Fruit fly (Drosophila melanogaster) whole organism, prepupa: ENCODE results near the gene Nelf-A.
A peak's percentile ranks its signal among the peaks of the same experiment; 100 is the strongest.

ENCODE experiments used
- Blimp-1 ChIP-seq: fragments of 200-800 bp; sonication (Bioruptor generic); optimal IDR thresholded peaks from 3 replicates; lab custom pipeline; 2017; ENCODE audit warnings: missing biosample characterization, missing genetic modification characterization, mild to moderate bottlenecking, moderate library complexity, missing genetic modification reagents
- CG10631 ChIP-seq: fragments of 200-800 bp; sonication (Bioruptor generic); optimal IDR thresholded peaks from 2 replicates; lab custom pipeline; 2016; ENCODE audit warnings: missing biosample characterization, missing genetic modification characterization
- CG15336 ChIP-seq: fragments of 200-800 bp; sonication (Bioruptor generic); IDR thresholded peaks from 2 replicates; pipeline ENCODE4 v1.3.6; 2022; ENCODE audit warnings: missing biosample characterization, missing genetic modification characterization
- CG1621 ChIP-seq: fragments of 200-800 bp; sonication (Bioruptor generic); optimal IDR thresholded peaks from 3 replicates; lab custom pipeline; 2018; ENCODE audit warnings: missing biosample characterization, mild to moderate bottlenecking, missing genetic modification characterization
- CG32006 ChIP-seq: fragments of 200-800 bp; sonication (Bioruptor generic); optimal IDR thresholded peaks from 3 replicates; lab custom pipeline; 2017; ENCODE audit warnings: missing biosample characterization, mild to moderate bottlenecking, missing genetic modification characterization
- CG34406 ChIP-seq: fragments of 200-800 bp; sonication (Bioruptor generic); optimal IDR thresholded peaks from 3 replicates; lab custom pipeline; 2016; ENCODE audit warnings: missing biosample characterization, missing genetic modification characterization
- CG4318 ChIP-seq: fragments of 200-800 bp; sonication (Bioruptor generic); optimal IDR thresholded peaks from 3 replicates; lab custom pipeline; 2017; ENCODE audit warnings: missing biosample characterization, mild to moderate bottlenecking, missing genetic modification characterization
- CG6163 ChIP-seq: fragments of 200-800 bp; sonication (Bioruptor generic); IDR thresholded peaks from 3 replicates; pipeline ENCODE4 v1.3.6; 2022; ENCODE audit warnings: missing biosample characterization, missing genetic modification characterization
- CG6792 ChIP-seq: fragments of 200-800 bp; sonication (Bioruptor generic); optimal IDR thresholded peaks from 3 replicates; lab custom pipeline; 2016; ENCODE audit warnings: missing biosample characterization, missing genetic modification characterization
- CG6854 ChIP-seq: fragments of 200-800 bp; sonication (Bioruptor generic); optimal IDR thresholded peaks from 2 replicates; lab custom pipeline; 2017; ENCODE audit warnings: missing biosample characterization, mild to moderate bottlenecking, missing genetic modification characterization
- CG8119 ChIP-seq: fragments of 200-800 bp; sonication (Bioruptor generic); IDR thresholded peaks from 3 replicates; pipeline ENCODE4 v1.3.6; 2022; ENCODE audit warnings: missing biosample characterization, missing genetic modification characterization
- CG8632 ChIP-seq: fragments of 200-800 bp; sonication (Bioruptor generic); optimal IDR thresholded peaks from 3 replicates; lab custom pipeline; 2016; ENCODE audit warnings: missing biosample characterization, missing genetic modification characterization
- CG9139 ChIP-seq: fragments of 200-800 bp; sonication (Bioruptor generic); optimal IDR thresholded peaks from 3 replicates; lab custom pipeline; 2017; ENCODE audit warnings: missing biosample characterization, mild to moderate bottlenecking, missing genetic modification characterization
- Eip75B ChIP-seq: fragments of 200-800 bp; sonication (Bioruptor generic); optimal IDR thresholded peaks from 3 replicates; lab custom pipeline; 2016; ENCODE audit warnings: missing biosample characterization, missing genetic modification characterization
- Eip78C ChIP-seq: fragments of 200-800 bp; sonication (Bioruptor generic); peaks from one replicate; lab custom pipeline; 2016; ENCODE audit warnings: missing biosample characterization, missing genetic modification characterization
- Eip93F ChIP-seq: fragments of 200-800 bp; sonication (Bioruptor generic); optimal IDR thresholded peaks from 2 replicates; lab custom pipeline; 2016; ENCODE audit warnings: missing biosample characterization, mild to moderate bottlenecking, missing genetic modification characterization
- Gug ChIP-seq: fragments of 200-800 bp; sonication (Bioruptor generic); IDR thresholded peaks from 2 replicates; pipeline ENCODE4 v1.3.6; 2022; ENCODE audit warnings: missing biosample characterization, missing genetic modification characterization
- Hr4 ChIP-seq: fragments of 200-800 bp; sonication (Bioruptor generic); optimal IDR thresholded peaks from 3 replicates; lab custom pipeline; 2016; ENCODE audit warnings: missing biosample characterization, missing genetic modification characterization
- Met ChIP-seq: fragments of 200-800 bp; sonication (Bioruptor generic); optimal IDR thresholded peaks from 3 replicates; lab custom pipeline; 2016; ENCODE audit warnings: missing biosample characterization, missing genetic modification characterization
- OdsH ChIP-seq: fragments of 200-800 bp; sonication (Bioruptor generic); optimal IDR thresholded peaks from 3 replicates; lab custom pipeline; 2016; ENCODE audit warnings: missing biosample characterization, missing genetic modification characterization
- achi ChIP-seq: fragments of 200-800 bp; sonication (Bioruptor generic); optimal IDR thresholded peaks from 3 replicates; lab custom pipeline; 2016; ENCODE audit warnings: missing biosample characterization, missing genetic modification characterization
- cyc ChIP-seq: fragments of 200-800 bp; sonication (Bioruptor generic); optimal IDR thresholded peaks from 3 replicates; lab custom pipeline; 2016; ENCODE audit warnings: missing biosample characterization, missing genetic modification characterization
- dsx ChIP-seq: fragments of 200-800 bp; optimal IDR thresholded peaks from 3 replicates; lab custom pipeline; 2019; ENCODE audit warnings: missing biosample characterization, mild to moderate bottlenecking, missing genetic modification characterization, moderate library complexity; ENCODE audit not compliant: poor library complexity, severe bottlenecking
- eg ChIP-seq: fragments of 200-800 bp; sonication (Bioruptor generic); IDR thresholded peaks from 3 replicates; pipeline ENCODE4 v1.3.6; 2022; ENCODE audit warnings: missing biosample characterization, missing genetic modification characterization
- esn ChIP-seq: fragments of 200-800 bp; sonication (Bioruptor generic); optimal IDR thresholded peaks from 2 replicates; lab custom pipeline; 2016; ENCODE audit warnings: missing biosample characterization, mild to moderate bottlenecking, missing genetic modification characterization, moderate library complexity
- fd85E ChIP-seq: fragments of 200-800 bp; sonication (Bioruptor generic); optimal IDR thresholded peaks from 3 replicates; lab custom pipeline; 2016; ENCODE audit warnings: missing biosample characterization, missing genetic modification characterization
- fkh ChIP-seq: fragments of 200-800 bp; sonication (Bioruptor generic); optimal IDR thresholded peaks from 3 replicates; lab custom pipeline; 2017; ENCODE audit warnings: missing biosample characterization, mild to moderate bottlenecking, missing genetic modification characterization, moderate library complexity
- spab ChIP-seq: fragments of 200-800 bp; sonication (Bioruptor generic); optimal IDR thresholded peaks from 2 replicates; lab custom pipeline; 2017; ENCODE audit warnings: missing biosample characterization, mild to moderate bottlenecking, missing genetic modification characterization, missing genetic modification reagents
- ss ChIP-seq, 2 experiments: fragments of 200-800 bp; sonication (Bioruptor generic); optimal IDR thresholded peaks; 2 replicates in 1 of 2; 3 replicates in 1 of 2; lab custom pipeline; 2017 to 2018; ENCODE audit warnings: mild to moderate bottlenecking in 2 of 2, missing biosample characterization in 2 of 2, missing genetic modification characterization in 2 of 2, moderate library complexity in 1 of 2
- svp ChIP-seq: fragments of 200-800 bp; sonication (Bioruptor generic); peaks from one replicate; lab custom pipeline; 2016; ENCODE audit warnings: missing biosample characterization, missing genetic modification characterization
- topi ChIP-seq: fragments of 200-800 bp; sonication (Bioruptor generic); optimal IDR thresholded peaks from 3 replicates; lab custom pipeline; 2016; ENCODE audit warnings: missing biosample characterization, missing genetic modification characterization
- vri ChIP-seq: fragments of 200-800 bp; sonication (Bioruptor generic); optimal IDR thresholded peaks from 3 replicates; lab custom pipeline; 2016; ENCODE audit warnings: missing biosample characterization, mild to moderate bottlenecking, missing genetic modification characterization

Nelf-A gene

dm6 chr3R:21176663-21177145 is 46.8 kb upstream of the Nelf-A start:
- TF ChIP-seq CG6792 (GFP tag; lab: Kevin White, UChicago) (no peak), CG4318 (no peak), Eip78C (GFP tag; lab: Kevin White, UChicago) (peak; percentile 49), Eip75B (GFP tag; lab: Kevin White, UChicago) (no peak), fkh (GFP tag; lab: Kevin White, UChicago) (peak; percentile 74), spab (GFP tag; lab: Kevin White, UChicago) (peak; percentile 8), CG10631 (peak; percentile 12), OdsH (peak; percentile 1), CG8632 (GFP tag; lab: Kevin White, UChicago) (peak; percentile 13), dsx (no peak), cyc (no peak), CG15336 (GFP tag; lab: Robert Waterston, UW) (0 out of 2 replicates have a peak, but pooled peaks have one; percentile 15)

dm6 chr3R:21179592-21180390 is 43.7 kb upstream of the Nelf-A start:
- no peak for TF ChIP-seq Eip93F (GFP tag; lab: Kevin White, UChicago)
- no peak for TF ChIP-seq CG15336 (GFP tag; lab: Robert Waterston, UW)
- TF ChIP-seq ss (GFP tag; optimal IDR thresholded peaks at IDR 0.05; lab: Kevin White, UChicago) = no peak
- no peak for TF ChIP-seq Eip78C (GFP tag; lab: Kevin White, UChicago)
- TF ChIP-seq CG6854 = no peak
- no peak for TF ChIP-seq fd85E
- no peak for TF ChIP-seq CG9139 (GFP tag; lab: Kevin White, UChicago)
- TF ChIP-seq CG1621 (tag; lab: Kevin White, UChicago) = no peak
- peak; percentile 35 for TF ChIP-seq vri

DNA sequence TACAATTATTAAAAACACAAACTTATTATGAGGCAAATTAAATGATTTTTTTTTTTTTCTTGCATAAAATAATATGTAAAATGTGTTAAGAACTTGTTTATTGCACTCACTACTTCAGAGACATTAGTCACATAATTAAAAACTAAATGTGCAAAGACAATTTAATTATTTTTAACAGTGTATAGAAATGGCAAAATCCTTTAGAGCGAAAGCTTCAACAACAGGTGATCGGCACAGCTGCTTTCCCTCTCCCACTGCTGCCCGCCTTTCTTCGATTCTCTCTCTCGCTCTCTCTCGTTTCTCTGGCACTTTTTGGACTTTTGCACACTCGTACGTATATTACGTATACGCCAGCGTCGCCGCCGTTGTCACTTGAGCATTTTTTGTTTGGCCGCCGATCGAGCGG is 43.1 kb upstream of the Nelf-A start:
- TF ChIP-seq Met (GFP tag; lab: Kevin White, UChicago) = peak; percentile 25
- TF ChIP-seq Hr4 (GFP tag; lab: Kevin White, UChicago) = peak; percentile 31
- peak; percentile 26 for TF ChIP-seq cyc
- TF ChIP-seq CG8119 (GFP tag; lab: Robert Waterston, UW) = peak; percentile 56; the same call in 2 of the 3 replicates
- peak; percentile 60 for TF ChIP-seq svp (GFP tag; lab: Kevin White, UChicago)
- peak; percentile 26 for TF ChIP-seq vri
- TF ChIP-seq Blimp-1 (GFP tag; lab: Kevin White, UChicago) = no peak
- peak; percentile 22 for TF ChIP-seq CG34406 (GFP tag; lab: Kevin White, UChicago)
- no peak for TF ChIP-seq CG6163 (GFP tag; lab: Robert Waterston, UW)
- TF ChIP-seq esn (GFP tag; lab: Kevin White, UChicago) = peak; percentile 30
- TF ChIP-seq Eip78C (GFP tag; lab: Kevin White, UChicago) = peak; percentile 84
- no peak for TF ChIP-seq spab (GFP tag; lab: Kevin White, UChicago)
- peak; percentile 33 for TF ChIP-seq CG32006
- peak; percentile 14 for TF ChIP-seq topi (GFP tag; lab: Kevin White, UChicago)
- peak; percentile 57 for TF ChIP-seq CG15336 (GFP tag; lab: Robert Waterston, UW)
- TF ChIP-seq eg = peak; percentile 40; the same call in 2 of the 3 replicates
- TF ChIP-seq Gug (GFP tag; lab: Robert Waterston, UW) = no peak
- TF ChIP-seq achi (GFP tag; lab: Kevin White, UChicago) = no peak
- peak; percentile 11 for TF ChIP-seq CG6854

- TF ChIP-seq vri = peak; percentile 6
- TF ChIP-seq CG6163 (GFP tag; lab: Robert Waterston, UW) = no peak
These were observed 41.5 kb upstream of the Nelf-A start for dm6 chr3R:21181957-21182356.
